Worm (Caenorhabditis elegans) whole organism, mixed stage, embryonic: ENCODE data around the gene atg-10.

Experiments
- blmp-1 ChIP-seq: fragments of 150-350 bp; optimal IDR thresholded peaks from 2 replicates; lab custom pipeline; 2014; ENCODE audit warnings: missing biosample characterization, missing genetic modification characterization
- ceh-39 ChIP-seq: fragments of 150-350 bp; optimal IDR thresholded peaks from 2 replicates; lab custom pipeline; 2014; ENCODE audit warnings: missing biosample characterization, missing genetic modification characterization
- ces-1 ChIP-seq: fragments of 150-350 bp; optimal IDR thresholded peaks from 2 replicates; lab custom pipeline; 2014; ENCODE audit warnings: missing biosample characterization, missing genetic modification reagents, missing genetic modification characterization
- elt-3 ChIP-seq: fragments of 150-350 bp; optimal IDR thresholded peaks from 2 replicates; lab custom pipeline; 2014; ENCODE audit warnings: missing biosample characterization, missing genetic modification characterization
- flh-1 ChIP-seq: fragments of 200-800 bp; sonication (Bioruptor generic); optimal IDR thresholded peaks from 2 replicates; lab custom pipeline; 2018; ENCODE audit warnings: mild to moderate bottlenecking, missing genetic modification characterization, moderate library complexity, missing compliant biosample characterization
- ham-2 ChIP-seq: fragments of 200-800 bp; sonication (Bioruptor generic); optimal IDR thresholded peaks from 2 replicates; lab custom pipeline; 2018; ENCODE audit warnings: mild to moderate bottlenecking, missing genetic modification characterization, missing compliant biosample characterization
- lin-13 ChIP-seq: fragments of 150-350 bp; optimal IDR thresholded peaks from 2 replicates; lab custom pipeline; 2014; ENCODE audit warnings: missing biosample characterization, missing genetic modification characterization
- nhr-12 ChIP-seq: fragments of 150-350 bp; optimal IDR thresholded peaks from 2 replicates; lab custom pipeline; 2014; ENCODE audit warnings: missing biosample characterization, missing genetic modification characterization
- nhr-237 ChIP-seq: fragments of 150-350 bp; optimal IDR thresholded peaks from 2 replicates; lab custom pipeline; 2014; ENCODE audit warnings: missing biosample characterization, missing genetic modification characterization
- snpc-4 ChIP-seq: fragments of 150-350 bp; optimal IDR thresholded peaks from 2 replicates; lab custom pipeline; 2014; ENCODE audit warnings: missing biosample characterization, missing genetic modification characterization
- unc-62 ChIP-seq: fragments of 150-350 bp; optimal IDR thresholded peaks from 2 replicates; lab custom pipeline; 2014; ENCODE audit warnings: missing biosample characterization, missing genetic modification reagents, missing genetic modification characterization
- ztf-11 ChIP-seq: fragments of 150-350 bp; optimal IDR thresholded peaks from 2 replicates; lab custom pipeline; 2014; ENCODE audit warnings: missing biosample characterization, missing genetic modification characterization

- no peak for TF ChIP-seq elt-3 (tag; lab: Kevin White, UChicago)
- no peak for TF ChIP-seq flh-1 (GFP tag; lab: Kevin White, UChicago)
- TF ChIP-seq ham-2: no peak
- TF ChIP-seq nhr-237 (tag; lab: Kevin White, UChicago): no peak
- no peak for TF ChIP-seq ceh-39 (tag; lab: Kevin White, UChicago)
- TF ChIP-seq nhr-12 (tag; lab: Kevin White, UChicago): no peak
- TF ChIP-seq ces-1: no peak
- TF ChIP-seq snpc-4 (tag; lab: Kevin White, UChicago): no peak
- no peak for TF ChIP-seq unc-62
- TF ChIP-seq lin-13 (tag; lab: Kevin White, UChicago): no peak
- no peak for TF ChIP-seq ztf-11 (tag; lab: Kevin White, UChicago)
- TF ChIP-seq blmp-1 (tag; lab: Kevin White, UChicago): no peak
Measured at ce11 chrII:8684824-8685223, 25.9 kb downstream of the atg-10 start, which contains the start of gene hgap-2.
